Fruit fly (Drosophila melanogaster) whole organism, pupa: Measurements from ENCODE around the gene Klp31E.

ENCODE experiments used
- CG10348 ChIP-seq: fragments of 200-800 bp; sonication (Bioruptor generic); IDR thresholded peaks from 2 replicates; pipeline ENCODE4 v1.3.6; 2022; ENCODE audit warnings: missing biosample characterization, missing genetic modification characterization
- CG12605 ChIP-seq: fragments of 200-800 bp; sonication (Bioruptor generic); IDR thresholded peaks from 2 replicates; pipeline ENCODE4 v1.3.6; 2022; ENCODE audit warnings: missing biosample characterization, missing genetic modification characterization
- CG13204 ChIP-seq: fragments of 200-800 bp; sonication (Bioruptor generic); optimal IDR thresholded peaks from 2 replicates; lab custom pipeline; 2018; ENCODE audit warnings: missing biosample characterization, mild to moderate bottlenecking, missing genetic modification characterization, moderate library complexity
- CG14655 ChIP-seq: fragments of 200-800 bp; sonication (Bioruptor generic); optimal IDR thresholded peaks from 3 replicates; lab custom pipeline; 2017; ENCODE audit warnings: mild to moderate bottlenecking, missing biosample characterization, missing genetic modification reagents, missing genetic modification characterization
- CG15710 ChIP-seq: fragments of 200-800 bp; sonication (Bioruptor generic); optimal IDR thresholded peaks from 2 replicates; lab custom pipeline; 2018; ENCODE audit warnings: missing biosample characterization, mild to moderate bottlenecking, missing genetic modification characterization, moderate library complexity
- CG17806 ChIP-seq: fragments of 200-800 bp; sonication (Bioruptor generic); optimal IDR thresholded peaks from 2 replicates; lab custom pipeline; 2018; ENCODE audit warnings: missing biosample characterization, mild to moderate bottlenecking, missing genetic modification characterization, moderate library complexity
- CG32121 ChIP-seq: fragments of 200-800 bp; sonication (Bioruptor generic); IDR thresholded peaks from 2 replicates; pipeline ENCODE4 v1.3.6; 2022; ENCODE audit warnings: missing biosample characterization, missing genetic modification characterization
- CG34367 ChIP-seq: fragments of 200-800 bp; sonication (Bioruptor generic); optimal IDR thresholded peaks from 2 replicates; lab custom pipeline; 2018; ENCODE audit warnings: missing biosample characterization, mild to moderate bottlenecking, missing genetic modification characterization
- CG4496 ChIP-seq: fragments of 200-800 bp; sonication (Bioruptor generic); IDR thresholded peaks from 3 replicates; pipeline ENCODE4 v1.3.6; 2022; ENCODE audit warnings: missing biosample characterization, missing genetic modification characterization
- CG8159 ChIP-seq: fragments of 200-800 bp; sonication (Bioruptor generic); optimal IDR thresholded peaks from 3 replicates; lab custom pipeline; 2018; ENCODE audit warnings: missing biosample characterization, mild to moderate bottlenecking, missing genetic modification characterization, moderate library complexity
- CG8301 ChIP-seq: fragments of 200-800 bp; sonication (Bioruptor generic); optimal IDR thresholded peaks from 2 replicates; lab custom pipeline; 2018; ENCODE audit warnings: missing biosample characterization, mild to moderate bottlenecking, missing genetic modification characterization
- CG9948 ChIP-seq: fragments of 200-800 bp; sonication (Bioruptor generic); optimal IDR thresholded peaks from 2 replicates; lab custom pipeline; 2018; ENCODE audit warnings: missing biosample characterization, mild to moderate bottlenecking, missing genetic modification characterization, moderate library complexity
- D1 ChIP-seq: fragments of 200-800 bp; sonication (Bioruptor generic); optimal IDR thresholded peaks from 2 replicates; lab custom pipeline; 2018; ENCODE audit warnings: missing biosample characterization, mild to moderate bottlenecking, missing genetic modification characterization, moderate library complexity
- EcR ChIP-seq: fragments of 200-800 bp; sonication (Bioruptor generic); optimal IDR thresholded peaks from 3 replicates; lab custom pipeline; 2019; ENCODE audit warnings: missing biosample characterization, missing genetic modification characterization, mild to moderate bottlenecking, moderate library complexity, missing genetic modification reagents
- Ets98B ChIP-seq: fragments of 200-800 bp; sonication (Bioruptor generic); IDR thresholded peaks from 2 replicates; pipeline ENCODE4 v1.3.6; 2022; ENCODE audit warnings: missing biosample characterization, missing genetic modification characterization
- Pif1A ChIP-seq: fragments of 200-800 bp; sonication (Bioruptor generic); optimal IDR thresholded peaks from 3 replicates; lab custom pipeline; 2016; ENCODE audit warnings: missing biosample characterization, missing genetic modification characterization
- Pif1B ChIP-seq: fragments of 200-800 bp; sonication (Bioruptor generic); optimal IDR thresholded peaks from 3 replicates; lab custom pipeline; 2016; ENCODE audit warnings: missing biosample characterization, missing genetic modification characterization
- Snoo ChIP-seq: fragments of 200-800 bp; sonication (Bioruptor generic); optimal IDR thresholded peaks from 3 replicates; lab custom pipeline; 2017; ENCODE audit warnings: missing biosample characterization, mild to moderate bottlenecking, missing genetic modification characterization, inconsistent platforms
- fd96Ca ChIP-seq: fragments of 200-800 bp; sonication (Bioruptor generic); IDR thresholded peaks from 3 replicates; pipeline ENCODE4 v1.3.6; 2022; ENCODE audit warnings: missing biosample characterization, missing genetic modification characterization
- gl ChIP-seq: fragments of 200-800 bp; sonication (Bioruptor generic); optimal IDR thresholded peaks from 2 replicates; lab custom pipeline; 2018; ENCODE audit warnings: missing biosample characterization, mild to moderate bottlenecking, missing genetic modification characterization
- rn ChIP-seq: fragments of 200-800 bp; sonication (Bioruptor generic); IDR thresholded peaks from 2 replicates; pipeline ENCODE4 v1.3.6; 2022; ENCODE audit warnings: missing biosample characterization, missing genetic modification characterization

Gene Klp31E

dm6 chr2L:10425599-10425998, 11.8 kb downstream of the Klp31E start:
- no peak for TF ChIP-seq CG15710 (tag; lab: Kevin White, UChicago)
- TF ChIP-seq fd96Ca (GFP tag; lab: Robert Waterston, UW) = no peak

dm6 chr2L:10426534-10427048, 12.8 kb downstream of the Klp31E start, which contains the start of the genes SmB and KdelR:
Gene SmB, minus strand, starts transcription at chr2L:10426627.
Gene KdelR, plus strand, starts transcription at chr2L:10426887.
- TF ChIP-seq CG8159 (tag; lab: Kevin White, UChicago) = no peak
- no peak for TF ChIP-seq CG13204 (GFP tag; lab: Kevin White, UChicago)
- no peak for TF ChIP-seq Pif1A (GFP tag; lab: Kevin White, UChicago)
- no peak for TF ChIP-seq CG4496 (GFP tag; lab: Robert Waterston, UW)
- no peak for TF ChIP-seq CG14655 (GFP tag; lab: Kevin White, UChicago)
- TF ChIP-seq Pif1B (GFP tag; lab: Kevin White, UChicago) = no peak
- no peak for TF ChIP-seq CG10348 (GFP tag; lab: Robert Waterston, UW)
- TF ChIP-seq, all 21 proteins: peak for 0

- TF ChIP-seq gl (tag; lab: Kevin White, UChicago) (no peak), CG10348 (GFP tag; lab: Robert Waterston, UW) (no peak), Pif1A (GFP tag; lab: Kevin White, UChicago) (no peak), CG34367 (tag; lab: Kevin White, UChicago) (no peak), CG8159 (tag; lab: Kevin White, UChicago) (peak; percentile 48), CG13204 (GFP tag; lab: Kevin White, UChicago) (no peak), CG8301 (tag; lab: Kevin White, UChicago) (peak; percentile 50), Pif1B (GFP tag; lab: Kevin White, UChicago) (no peak), rn (GFP tag; lab: Robert Waterston, UW) (no peak), D1 (tag; lab: Kevin White, UChicago) (no peak), Ets98B (GFP tag; lab: Robert Waterston, UW) (peak; percentile 62; the same call in 1 of the 2 replicates), fd96Ca (GFP tag; lab: Robert Waterston, UW) (no peak), Snoo (tag; lab: Kevin White, UChicago) (peak; percentile 34), CG14655 (GFP tag; lab: Kevin White, UChicago) (no peak), CG12605 (GFP tag; lab: Robert Waterston, UW) (peak; percentile 58), CG15710 (tag; lab: Kevin White, UChicago) (peak; percentile 34), CG9948 (tag; lab: Kevin White, UChicago) (peak; percentile 9), CG17806 (tag; lab: Kevin White, UChicago) (peak; percentile 38), CG32121 (GFP tag; lab: Robert Waterston, UW) (peak; percentile 48), EcR (GFP tag; lab: Kevin White, UChicago) (no peak), CG4496 (GFP tag; lab: Robert Waterston, UW) (peak; percentile 25; the same call in 1 of the 3 replicates)
Measured at dm6 chr2L:10428528-10428927, 14.7 kb downstream of the Klp31E start, which contains the start of gene CG5188. Gene CG5188, plus strand, starts transcription at chr2L:10428829.

- TF ChIP-seq gl (tag; lab: Kevin White, UChicago) (no peak), Snoo (tag; lab: Kevin White, UChicago) (peak; percentile 51), Pif1B (GFP tag; lab: Kevin White, UChicago) (no peak), CG14655 (GFP tag; lab: Kevin White, UChicago) (no peak), CG8301 (tag; lab: Kevin White, UChicago) (no peak), Pif1A (GFP tag; lab: Kevin White, UChicago) (no peak), EcR (GFP tag; lab: Kevin White, UChicago) (no peak), CG32121 (GFP tag; lab: Robert Waterston, UW) (peak; percentile 65), Ets98B (GFP tag; lab: Robert Waterston, UW) (no peak; the same call in 1 of the 2 replicates), CG34367 (tag; lab: Kevin White, UChicago) (no peak), CG15710 (tag; lab: Kevin White, UChicago) (peak; percentile 51), CG17806 (tag; lab: Kevin White, UChicago) (peak; percentile 46), fd96Ca (GFP tag; lab: Robert Waterston, UW) (no peak), rn (GFP tag; lab: Robert Waterston, UW) (0 out of 2 replicates have a peak, but pooled peaks have one; percentile 29), CG8159 (tag; lab: Kevin White, UChicago) (no peak), CG9948 (tag; lab: Kevin White, UChicago) (peak; percentile 46), CG10348 (GFP tag; lab: Robert Waterston, UW) (no peak), D1 (tag; lab: Kevin White, UChicago) (no peak), CG12605 (GFP tag; lab: Robert Waterston, UW) (no peak), CG13204 (GFP tag; lab: Kevin White, UChicago) (no peak), CG4496 (GFP tag; lab: Robert Waterston, UW) (peak; percentile 61; the same call in 2 of the 3 replicates)
Measured at dm6 chr2L:10430802-10431476, 17.1 kb downstream of the Klp31E start, which contains the start of the genes Bug22 and TfIIB. Gene Bug22, minus strand, starts transcription at chr2L:10430918. Gene TfIIB, plus strand, starts transcription at chr2L:10431338.

dm6 chr2L:10435606-10436160, 21.9 kb downstream of the Klp31E start, which contains the start of the genes TBC1D16 and holn1:
Gene TBC1D16, minus strand, starts transcription at chr2L:10435656.
Gene holn1, plus strand, starts transcription at chr2L:10435995.
- TF ChIP-seq CG10348 (GFP tag; lab: Robert Waterston, UW) (no peak), Snoo (tag; lab: Kevin White, UChicago) (no peak), CG15710 (tag; lab: Kevin White, UChicago) (no peak), Pif1A (GFP tag; lab: Kevin White, UChicago) (no peak), CG13204 (GFP tag; lab: Kevin White, UChicago) (no peak), fd96Ca (GFP tag; lab: Robert Waterston, UW) (no peak), CG4496 (GFP tag; lab: Robert Waterston, UW) (no peak), CG17806 (tag; lab: Kevin White, UChicago) (no peak), CG14655 (GFP tag; lab: Kevin White, UChicago) (no peak), CG34367 (tag; lab: Kevin White, UChicago) (no peak), rn (GFP tag; lab: Robert Waterston, UW) (no peak), CG8301 (tag; lab: Kevin White, UChicago) (no peak), gl (tag; lab: Kevin White, UChicago) (no peak), CG12605 (GFP tag; lab: Robert Waterston, UW) (no peak), CG8159 (tag; lab: Kevin White, UChicago) (no peak), CG9948 (tag; lab: Kevin White, UChicago) (no peak)
